Fruit fly (Drosophila melanogaster) whole organism, adult: ENCODE measurements around the gene Cpr11A.

Experiments used
- CG1620 ChIP-seq: fragments of 200-800 bp; sonication (Bioruptor generic); optimal IDR thresholded peaks from 2 replicates; lab custom pipeline; 2016; ENCODE audit warnings: missing biosample characterization, missing genetic modification characterization
- kay ChIP-seq: fragments of 200-800 bp; sonication (Bioruptor generic); peaks from one replicate; lab custom pipeline; 2016; ENCODE audit warnings: missing biosample characterization, missing genetic modification characterization, borderline replicate concordance
- ovo ChIP-seq: fragments of 200-800 bp; sonication (Bioruptor generic); optimal IDR thresholded peaks from 2 replicates; lab custom pipeline; 2016; ENCODE audit warnings: missing biosample characterization, missing genetic modification characterization

DNA sequence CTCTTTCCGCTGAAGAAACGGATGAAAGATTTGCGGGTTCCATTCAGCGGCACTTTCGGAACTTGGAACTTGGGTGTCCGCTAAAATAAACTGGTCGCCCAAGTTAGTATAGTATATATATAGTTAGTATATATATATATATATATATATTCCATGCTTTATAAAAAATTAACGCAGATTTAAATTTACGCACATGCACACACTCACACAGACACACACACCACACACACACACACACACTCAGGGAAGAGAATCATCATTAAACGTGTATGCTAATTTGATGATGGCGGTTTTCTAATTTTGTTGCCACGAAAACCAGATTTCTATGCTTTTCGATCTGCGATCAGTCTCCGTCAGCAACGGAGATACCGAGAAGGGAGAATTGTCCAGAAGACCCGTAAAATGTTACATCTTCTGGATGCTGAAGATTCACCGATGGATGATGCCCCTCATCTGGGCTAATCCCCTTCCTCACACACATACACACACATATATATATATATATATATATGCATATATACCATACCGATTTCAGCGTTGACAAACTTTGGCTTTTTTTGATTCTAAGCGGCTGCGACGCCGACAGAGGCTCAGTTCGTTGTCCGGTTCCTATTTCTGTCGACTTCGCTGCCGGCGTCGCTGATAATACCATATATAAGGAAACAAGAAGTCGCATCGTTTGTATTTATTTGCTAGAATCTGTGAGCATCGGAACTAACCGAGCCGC lies at the start of gene Cpr11A:
- no peak for TF ChIP-seq ovo (GFP tag; lab: Kevin White, UChicago)
- TF ChIP-seq CG1620 = no peak
- TF ChIP-seq kay = no peak
